Worm (Caenorhabditis elegans) whole organism, L1 larva: ENCODE measurements around the gene amx-3.
A peak's percentile ranks its signal among the peaks of the same experiment; 100 is the strongest.

ENCODE experiments used
- C04F5.9 ChIP-seq: sonication (generic microtip); optimal IDR thresholded peaks from 2 replicates; lab custom pipeline; 2016; ENCODE audit warnings: missing genetic modification characterization, missing compliant biosample characterization
- Y116A8C.19 ChIP-seq: sonication (generic microtip); optimal IDR thresholded peaks from 2 replicates; lab custom pipeline; 2016; ENCODE audit warnings: missing compliant biosample characterization, missing genetic modification characterization, borderline replicate concordance
- ama-1 ChIP-seq: fragments of 150-350 bp; optimal IDR thresholded peaks from 2 replicates; lab custom pipeline; 2014
- ceh-82 ChIP-seq, 3 experiments: fragments of 150-350 bp in 1 of 3; sonication (generic microtip) in 2 of 3; optimal IDR thresholded peaks; 2 replicates each; lab custom pipeline; 2014 to 2017; ENCODE audit warnings: missing biosample characterization in 3 of 3, missing genetic modification characterization in 3 of 3
- ceh-88 ChIP-seq: fragments of 200-800 bp; sonication (Bioruptor generic); IDR thresholded peaks from 2 replicates; pipeline ENCODE4 v1.3.6; 2022; ENCODE audit warnings: missing genetic modification characterization, missing compliant biosample characterization
- ceh-90 ChIP-seq: sonication (generic microtip); optimal IDR thresholded peaks from 2 replicates; lab custom pipeline; 2016; ENCODE audit warnings: missing genetic modification characterization, missing compliant biosample characterization
- dsc-1 ChIP-seq: sonication (generic microtip); optimal IDR thresholded peaks from 2 replicates; lab custom pipeline; 2016; ENCODE audit warnings: mild to moderate bottlenecking, missing genetic modification characterization, missing compliant biosample characterization
- efl-3 ChIP-seq: fragments of 200-800 bp; sonication (Bioruptor generic); optimal IDR thresholded peaks from 2 replicates; lab custom pipeline; 2018; ENCODE audit warnings: mild to moderate bottlenecking, missing genetic modification characterization, missing compliant biosample characterization
- egl-27 ChIP-seq, 2 experiments: fragments of 150-350 bp in 1 of 2; sonication (generic microtip); optimal IDR thresholded peaks; 3 replicates each; lab custom pipeline; 2017 to 2018; ENCODE audit warnings: missing biosample characterization in 2 of 2, missing genetic modification characterization in 2 of 2, missing genetic modification reagents in 2 of 2
- elt-2 ChIP-seq: sonication (generic microtip); optimal IDR thresholded peaks from 2 replicates; lab custom pipeline; 2016; ENCODE audit warnings: missing genetic modification characterization, mild to moderate bottlenecking, inconsistent platforms, missing compliant biosample characterization, missing genetic modification reagents
- elt-3 ChIP-seq, 6 experiments: fragments of 150-350 bp in 1 of 6; sonication (generic microtip); optimal IDR thresholded peaks; 2 replicates each; lab custom pipeline; 2017 to 2018; ENCODE audit warnings: missing biosample characterization in 6 of 6, missing genetic modification characterization in 6 of 6, inconsistent platforms in 1 of 6
- fkh-10 ChIP-seq: sonication (generic microtip); optimal IDR thresholded peaks from 2 replicates; lab custom pipeline; 2017; ENCODE audit warnings: missing biosample characterization, missing genetic modification reagents, missing genetic modification characterization
- fkh-4 ChIP-seq: sonication (generic microtip); optimal IDR thresholded peaks from 2 replicates; lab custom pipeline; 2016; ENCODE audit warnings: missing compliant biosample characterization, missing genetic modification characterization, borderline replicate concordance
- hpl-2 ChIP-seq: fragments of 150-350 bp; optimal IDR thresholded peaks from 2 replicates; lab custom pipeline; 2014; ENCODE audit warnings: missing biosample characterization, missing genetic modification reagents, missing genetic modification characterization
- irx-1 ChIP-seq: sonication (generic microtip); optimal IDR thresholded peaks from 2 replicates; lab custom pipeline; 2016; ENCODE audit warnings: missing genetic modification characterization, missing compliant biosample characterization
- lin-13 ChIP-seq: fragments of 150-350 bp; optimal IDR thresholded peaks from 2 replicates; lab custom pipeline; 2014; ENCODE audit warnings: missing biosample characterization, missing genetic modification reagents, missing genetic modification characterization
- lin-14 ChIP-seq: fragments of 200-800 bp; sonication (Bioruptor generic); optimal IDR thresholded peaks from 2 replicates; lab custom pipeline; 2018; ENCODE audit warnings: mild to moderate bottlenecking, missing genetic modification characterization, moderate library complexity, missing compliant biosample characterization
- lin-15B ChIP-seq: fragments of 150-350 bp; sonication (generic microtip); optimal IDR thresholded peaks from 3 replicates; lab custom pipeline; 2014; ENCODE audit warnings: missing biosample characterization, missing genetic modification characterization
- lin-35 ChIP-seq, 2 experiments: fragments of 150-350 bp; optimal IDR thresholded peaks; 2 replicates each; lab custom pipeline; 2014; ENCODE audit warnings: missing biosample characterization in 2 of 2, missing genetic modification characterization in 2 of 2, missing genetic modification reagents in 2 of 2
- lir-3 ChIP-seq: sonication (generic microtip); optimal IDR thresholded peaks from 2 replicates; lab custom pipeline; 2016; ENCODE audit warnings: mild to moderate bottlenecking, missing genetic modification characterization, moderate library complexity, missing compliant biosample characterization; ENCODE audit not compliant: poor library complexity
- mdl-1 ChIP-seq, 2 experiments: fragments of 150-350 bp; optimal IDR thresholded peaks; 2 replicates each; lab custom pipeline; 2014 to 2017; ENCODE audit warnings: missing biosample characterization in 2 of 2, missing genetic modification characterization in 2 of 2, inconsistent platforms in 1 of 2
- nhr-12 ChIP-seq: sonication (generic microtip); optimal IDR thresholded peaks from 2 replicates; lab custom pipeline; 2017; ENCODE audit warnings: missing biosample characterization, missing genetic modification characterization
- nhr-19 ChIP-seq: fragments of 200-800 bp; sonication (Bioruptor generic); conservative IDR thresholded peaks from 2 replicates; pipeline ENCODE4 v1.3.6; 2022; ENCODE audit warnings: missing genetic modification characterization, missing compliant biosample characterization
- nhr-71 ChIP-seq: sonication (generic microtip); optimal IDR thresholded peaks from 2 replicates; lab custom pipeline; 2016; ENCODE audit warnings: mild to moderate bottlenecking, missing genetic modification characterization, moderate library complexity, missing compliant biosample characterization
- nhr-77 ChIP-seq: fragments of 150-350 bp; optimal IDR thresholded peaks from 2 replicates; lab custom pipeline; 2014; ENCODE audit warnings: missing biosample characterization, missing genetic modification characterization
- nhr-84 ChIP-seq: sonication (generic microtip); optimal IDR thresholded peaks from 2 replicates; lab custom pipeline; 2017; ENCODE audit warnings: missing biosample characterization, missing genetic modification characterization
- nhr-85 ChIP-seq: sonication (generic microtip); peaks from one replicate; lab custom pipeline; 2016; ENCODE audit warnings: missing genetic modification characterization, inconsistent platforms, missing compliant biosample characterization
- pax-3 ChIP-seq: fragments of 200-800 bp; sonication (Bioruptor generic); optimal IDR thresholded peaks from 2 replicates; lab custom pipeline; 2018; ENCODE audit warnings: mild to moderate bottlenecking, missing genetic modification characterization, moderate library complexity, missing compliant biosample characterization
- pqm-1 ChIP-seq: sonication (generic microtip); optimal IDR thresholded peaks from 3 replicates; lab custom pipeline; 2017; ENCODE audit warnings: missing biosample characterization, missing genetic modification characterization
- rnt-1 ChIP-seq: sonication (generic microtip); optimal IDR thresholded peaks from 2 replicates; lab custom pipeline; 2016; ENCODE audit warnings: mild to moderate bottlenecking, missing genetic modification characterization, moderate library complexity, missing compliant biosample characterization
- skn-1 ChIP-seq: fragments of 150-350 bp; optimal IDR thresholded peaks from 2 replicates; lab custom pipeline; 2014; ENCODE audit warnings: missing biosample characterization, missing genetic modification characterization
- snpc-4 ChIP-seq: fragments of 150-350 bp; optimal IDR thresholded peaks from 2 replicates; lab custom pipeline; 2014; ENCODE audit warnings: missing biosample characterization, missing genetic modification characterization
- sptf-1 ChIP-seq: fragments of 150-350 bp; optimal IDR thresholded peaks from 2 replicates; lab custom pipeline; 2014; ENCODE audit warnings: missing biosample characterization, missing genetic modification characterization
- sup-37 ChIP-seq: fragments of 200-800 bp; sonication (Bioruptor generic); optimal IDR thresholded peaks from 2 replicates; lab custom pipeline; 2018; ENCODE audit warnings: mild to moderate bottlenecking, missing genetic modification characterization, missing compliant biosample characterization
- tbx-2 ChIP-seq: sonication (generic microtip); optimal IDR thresholded peaks from 2 replicates; lab custom pipeline; 2016; ENCODE audit warnings: missing genetic modification characterization, missing compliant biosample characterization
- tlp-1 ChIP-seq: fragments of 150-350 bp; optimal IDR thresholded peaks from 2 replicates; lab custom pipeline; 2014; ENCODE audit warnings: missing biosample characterization, missing genetic modification characterization
- unc-62 ChIP-seq: fragments of 150-350 bp; optimal IDR thresholded peaks from 2 replicates; lab custom pipeline; 2014; ENCODE audit warnings: missing biosample characterization, missing genetic modification reagents, missing genetic modification characterization
- unc-86 ChIP-seq: sonication (generic microtip); optimal IDR thresholded peaks from 2 replicates; lab custom pipeline; 2016; ENCODE audit warnings: missing genetic modification characterization, missing compliant biosample characterization
- vab-15 ChIP-seq: sonication (generic microtip); optimal IDR thresholded peaks from 2 replicates; lab custom pipeline; 2017; ENCODE audit warnings: missing genotype, mild to moderate bottlenecking, missing genetic modification characterization, missing compliant biosample characterization
- xbp-1 ChIP-seq: sonication (generic microtip); optimal IDR thresholded peaks from 2 replicates; lab custom pipeline; 2016; ENCODE audit warnings: missing genetic modification characterization, missing compliant biosample characterization
- zag-1 ChIP-seq: fragments of 150-350 bp; optimal IDR thresholded peaks from 2 replicates; lab custom pipeline; 2014; ENCODE audit warnings: missing biosample characterization, missing genetic modification characterization
- zip-4 ChIP-seq: fragments of 200-800 bp; sonication (Bioruptor generic); optimal IDR thresholded peaks from 2 replicates; lab custom pipeline; 2018; ENCODE audit warnings: mild to moderate bottlenecking, missing genetic modification characterization, moderate library complexity, missing compliant biosample characterization
- ztf-11 ChIP-seq, 2 experiments: sonication (generic microtip); optimal IDR thresholded peaks; 2 replicates each; lab custom pipeline; 2016 to 2017; ENCODE audit warnings: missing genetic modification characterization in 2 of 2, missing biosample characterization in 1 of 2, missing compliant biosample characterization in 1 of 2

The amx-3 gene

DNA sequence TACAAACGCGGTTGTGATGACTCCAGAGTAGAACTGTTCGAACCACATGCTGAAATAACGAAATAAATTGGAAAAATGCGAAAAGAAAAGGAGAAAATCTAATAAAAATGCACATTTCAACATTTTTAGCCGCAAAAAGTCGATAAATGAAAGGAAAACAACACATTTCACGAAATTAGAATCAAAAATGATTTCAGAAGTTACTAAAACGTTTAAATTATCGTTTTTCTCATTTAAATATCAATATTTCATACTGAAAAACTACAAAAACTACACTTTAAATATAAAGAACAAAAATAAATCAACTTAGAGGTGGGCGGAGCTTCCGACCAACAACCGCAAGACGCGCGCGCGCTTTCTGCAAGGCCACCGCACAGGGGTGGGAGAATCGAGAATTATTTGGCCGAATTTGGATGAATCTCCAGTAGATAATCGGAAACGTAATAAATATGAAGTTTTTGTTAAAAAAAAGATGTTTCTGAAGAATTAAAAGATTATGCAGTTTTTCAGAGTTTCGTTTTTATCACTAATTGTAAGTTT lies 51.6 kb downstream of the amx-3 start, which contains the start of gene ndua-1 (continued):
- TF ChIP-seq fkh-4 (tag; lab: Kevin White, UChicago) (no peak), vab-15 (tag; lab: Kevin White, UChicago) (no peak), lin-35 (GFP tag; optimal IDR thresholded peaks at IDR 0.05; lab: Kevin White, UChicago) (peak; percentile 6 to 43), rnt-1 (tag; lab: Kevin White, UChicago) (peak; percentile 76), dsc-1 (tag; lab: Kevin White, UChicago) (peak; percentile 35), irx-1 (no peak), pqm-1 (tag; lab: Kevin White, UChicago) (no peak), C04F5.9 (tag; lab: Kevin White, UChicago) (no peak), sptf-1 (tag; lab: Kevin White, UChicago) (no peak), elt-3 (tag; optimal IDR thresholded peaks at IDR 0.05; lab: Kevin White, UChicago) (peak in 1 of 6 experiments; percentile 22), lin-14 (GFP tag; lab: Kevin White, UChicago) (no peak), unc-86 (tag; lab: Kevin White, UChicago) (peak; percentile 1), skn-1 (peak; percentile 58), zip-4 (GFP tag; lab: Kevin White, UChicago) (no peak), nhr-19 (GFP tag; lab: Robert Waterston, UW) (no peak), nhr-84 (no peak), ceh-90 (no peak), sup-37 (GFP tag; lab: Kevin White, UChicago) (no peak), hpl-2 (GFP tag; lab: Kevin White, UChicago) (no peak), efl-3 (GFP tag; lab: Kevin White, UChicago) (no peak), nhr-71 (peak; percentile 66), snpc-4 (tag; lab: Kevin White, UChicago) (peak; percentile 65), egl-27 (tag; optimal IDR thresholded peaks at IDR 0.05; lab: Kevin White, UChicago) (no peak), ama-1 (lab: Kevin White, UChicago) (no peak), ceh-82 (tag; optimal IDR thresholded peaks at IDR 0.05; lab: Kevin White, UChicago) (peak in 2 of 3 experiments; percentile 44 to 64), lin-15B (tag; lab: Kevin White, UChicago) (no peak), nhr-85 (no peak), lir-3 (tag; lab: Kevin White, UChicago) (peak; percentile 44), lin-13 (peak; percentile 24), ztf-11 (tag; optimal IDR thresholded peaks at IDR 0.05; lab: Kevin White, UChicago) (peak in 1 of 2 experiments; percentile 17), ceh-88 (GFP tag; lab: Robert Waterston, UW) (no peak), fkh-10 (GFP tag; lab: Kevin White, UChicago) (no peak), pax-3 (tag; lab: Kevin White, UChicago) (no peak), nhr-77 (tag; lab: Kevin White, UChicago) (no peak), Y116A8C.19 (no peak), unc-62 (GFP tag; lab: Kevin White, UChicago) (no peak), tbx-2 (tag; lab: Kevin White, UChicago) (peak; percentile 53), nhr-12 (tag; lab: Kevin White, UChicago) (no peak), elt-2 (tag; lab: Kevin White, UChicago) (no peak), zag-1 (tag; lab: Kevin White, UChicago) (no peak), mdl-1 (tag; optimal IDR thresholded peaks at IDR 0.05; lab: Kevin White, UChicago) (no peak), tlp-1 (tag; lab: Kevin White, UChicago) (no peak), xbp-1 (peak; percentile 38)
- TF ChIP-seq, all 84 proteins: peak for 26
